Worm (Caenorhabditis elegans) whole organism, L2 larva: ENCODE measurements around the gene lrpc-1.

ENCODE experiments used
- C34F6.9 ChIP-seq: fragments of 150-350 bp; optimal IDR thresholded peaks from 2 replicates; lab custom pipeline; 2014; ENCODE audit warnings: missing biosample characterization, missing genetic modification characterization
- F13H6.1 ChIP-seq: sonication (generic microtip); optimal IDR thresholded peaks from 2 replicates; lab custom pipeline; 2016; ENCODE audit warnings: missing genetic modification characterization, missing compliant biosample characterization
- R02D3.7 ChIP-seq: fragments of 150-350 bp; optimal IDR thresholded peaks from 2 replicates; lab custom pipeline; 2014; ENCODE audit warnings: missing biosample characterization, missing genetic modification characterization
- Y55F3AM.14 ChIP-seq: fragments of 200-800 bp; sonication (Bioruptor generic); optimal IDR thresholded peaks from 2 replicates; lab custom pipeline; 2018; ENCODE audit warnings: mild to moderate bottlenecking, missing genetic modification characterization, missing compliant biosample characterization
- ZK546.5 ChIP-seq: sonication (generic microtip); optimal IDR thresholded peaks from 2 replicates; lab custom pipeline; 2017; ENCODE audit warnings: missing biosample characterization, missing genetic modification characterization
- alr-1 ChIP-seq: fragments of 150-350 bp; optimal IDR thresholded peaks from 2 replicates; lab custom pipeline; 2014; ENCODE audit warnings: missing biosample characterization, missing genetic modification characterization
- ama-1 ChIP-seq: fragments of 150-350 bp; optimal IDR thresholded peaks from 2 replicates; lab custom pipeline; 2018; ENCODE audit warnings: inconsistent platforms
- ceh-16 ChIP-seq: fragments of 150-350 bp; optimal IDR thresholded peaks from 2 replicates; lab custom pipeline; 2014; ENCODE audit warnings: missing biosample characterization, missing genetic modification characterization
- ceh-82 ChIP-seq: fragments of 150-350 bp; optimal IDR thresholded peaks from 2 replicates; lab custom pipeline; 2014; ENCODE audit warnings: missing biosample characterization, missing genetic modification characterization
- crh-2 ChIP-seq: sonication (generic microtip); optimal IDR thresholded peaks from 2 replicates; lab custom pipeline; 2017; ENCODE audit warnings: missing biosample characterization, missing genetic modification characterization
- dmd-4 ChIP-seq: sonication (generic microtip); optimal IDR thresholded peaks from 2 replicates; lab custom pipeline; 2017; ENCODE audit warnings: missing biosample characterization, missing genetic modification characterization
- egl-27 ChIP-seq: sonication (generic microtip); optimal IDR thresholded peaks from 3 replicates; lab custom pipeline; 2017; ENCODE audit warnings: missing biosample characterization, missing genetic modification reagents, missing genetic modification characterization
- elt-1 ChIP-seq: fragments of 150-350 bp; optimal IDR thresholded peaks from 2 replicates; lab custom pipeline; 2014; ENCODE audit warnings: missing biosample characterization, missing genetic modification characterization
- elt-3 ChIP-seq: sonication (generic microtip); optimal IDR thresholded peaks from 2 replicates; lab custom pipeline; 2017; ENCODE audit warnings: missing biosample characterization, missing genetic modification characterization
- fos-1 ChIP-seq: fragments of 150-350 bp; optimal IDR thresholded peaks from 2 replicates; lab custom pipeline; 2014; ENCODE audit warnings: missing biosample characterization, missing genetic modification characterization
- gmeb-1 ChIP-seq: fragments of 150-350 bp; optimal IDR thresholded peaks from 2 replicates; lab custom pipeline; 2014; ENCODE audit warnings: missing biosample characterization, missing genetic modification characterization
- lin-11 ChIP-seq: fragments of 150-350 bp; sonication (generic microtip); optimal IDR thresholded peaks from 2 replicates; lab custom pipeline; 2014; ENCODE audit warnings: missing biosample characterization, missing genetic modification characterization, inconsistent platforms, mixed read lengths
- lin-13 ChIP-seq: fragments of 150-350 bp; optimal IDR thresholded peaks from 2 replicates; lab custom pipeline; 2014; ENCODE audit warnings: missing biosample characterization, missing genetic modification reagents, missing genetic modification characterization
- lin-39 ChIP-seq: fragments of 150-350 bp; optimal IDR thresholded peaks from 2 replicates; lab custom pipeline; 2014; ENCODE audit warnings: missing biosample characterization, missing genetic modification reagents, missing genetic modification characterization
- lsy-2 ChIP-seq, 2 experiments: fragments of 150-350 bp in 1 of 2; sonication (generic microtip) in 1 of 2; optimal IDR thresholded peaks; 2 replicates each; lab custom pipeline; 2014 to 2017; ENCODE audit warnings: missing biosample characterization in 2 of 2, missing genetic modification characterization in 2 of 2
- mab-5 ChIP-seq: fragments of 150-350 bp; optimal IDR thresholded peaks from 2 replicates; lab custom pipeline; 2014; ENCODE audit warnings: missing biosample characterization, missing genetic modification characterization
- mbf-1 ChIP-seq: sonication (generic microtip); optimal IDR thresholded peaks from 2 replicates; lab custom pipeline; 2017; ENCODE audit warnings: missing biosample characterization, missing genetic modification characterization
- mdl-1 ChIP-seq, 2 experiments: fragments of 150-350 bp in 1 of 2; sonication (generic microtip) in 1 of 2; optimal IDR thresholded peaks; 2 replicates each; lab custom pipeline; 2017; ENCODE audit warnings: missing biosample characterization in 2 of 2, missing genetic modification characterization in 2 of 2
- nhr-10 ChIP-seq: sonication (generic microtip); optimal IDR thresholded peaks from 2 replicates; lab custom pipeline; 2017; ENCODE audit warnings: missing biosample characterization, missing genetic modification characterization
- nhr-11 ChIP-seq: fragments of 150-350 bp; optimal IDR thresholded peaks from 2 replicates; lab custom pipeline; 2014; ENCODE audit warnings: missing biosample characterization, missing genetic modification characterization
- nhr-12 ChIP-seq: fragments of 150-350 bp; optimal IDR thresholded peaks from 2 replicates; lab custom pipeline; 2014; ENCODE audit warnings: missing biosample characterization, missing genetic modification characterization
- nhr-129 ChIP-seq: fragments of 150-350 bp; optimal IDR thresholded peaks from 2 replicates; lab custom pipeline; 2014; ENCODE audit warnings: missing biosample characterization, missing genetic modification characterization
- nhr-21 ChIP-seq: fragments of 150-350 bp; optimal IDR thresholded peaks from 2 replicates; lab custom pipeline; 2014; ENCODE audit warnings: missing biosample characterization, missing genetic modification characterization
- nhr-23 ChIP-seq: fragments of 150-350 bp; optimal IDR thresholded peaks from 2 replicates; lab custom pipeline; 2014; ENCODE audit warnings: missing biosample characterization, missing genetic modification reagents, missing genetic modification characterization
- nhr-237 ChIP-seq: fragments of 150-350 bp; optimal IDR thresholded peaks from 2 replicates; lab custom pipeline; 2014; ENCODE audit warnings: missing biosample characterization, missing genetic modification characterization
- nhr-25 ChIP-seq: fragments of 150-350 bp; sonication (generic microtip); optimal IDR thresholded peaks from 3 replicates; lab custom pipeline; 2014; ENCODE audit warnings: missing biosample characterization, missing genetic modification characterization
- nhr-6 ChIP-seq: fragments of 150-350 bp; optimal IDR thresholded peaks from 2 replicates; lab custom pipeline; 2014; ENCODE audit warnings: missing biosample characterization, missing genetic modification characterization
- nhr-77 ChIP-seq: fragments of 150-350 bp; optimal IDR thresholded peaks from 2 replicates; lab custom pipeline; 2014; ENCODE audit warnings: missing biosample characterization, missing genetic modification characterization
- peb-1 ChIP-seq: fragments of 150-350 bp; optimal IDR thresholded peaks from 2 replicates; lab custom pipeline; 2014; ENCODE audit warnings: missing biosample characterization, missing genetic modification characterization
- sma-3 ChIP-seq: sonication (generic microtip); optimal IDR thresholded peaks from 2 replicates; lab custom pipeline; 2016; ENCODE audit warnings: missing genetic modification reagents, missing genetic modification characterization, missing compliant biosample characterization
- sma-9 ChIP-seq, 2 experiments: fragments of 150-350 bp in 1 of 2; sonication (generic microtip) in 1 of 2; optimal IDR thresholded peaks; 2 replicates each; lab custom pipeline; 2014 to 2016; ENCODE audit warnings: missing genetic modification characterization in 2 of 2, mild to moderate bottlenecking in 1 of 2, missing biosample characterization in 1 of 2, missing compliant biosample characterization in 1 of 2, missing genetic modification reagents in 1 of 2, moderate library complexity in 1 of 2
- snpc-4 ChIP-seq: fragments of 150-350 bp; optimal IDR thresholded peaks from 2 replicates; lab custom pipeline; 2014; ENCODE audit warnings: missing biosample characterization, missing genetic modification characterization
- unc-39 ChIP-seq: fragments of 150-350 bp; optimal IDR thresholded peaks from 2 replicates; lab custom pipeline; 2014; ENCODE audit warnings: missing biosample characterization, missing genetic modification characterization
- unc-55 ChIP-seq: fragments of 150-350 bp; sonication (generic microtip); optimal IDR thresholded peaks from 3 replicates; lab custom pipeline; 2014; ENCODE audit warnings: missing biosample characterization, missing genetic modification reagents, missing genetic modification characterization
- zag-1 ChIP-seq: fragments of 150-350 bp; optimal IDR thresholded peaks from 2 replicates; lab custom pipeline; 2014; ENCODE audit warnings: missing biosample characterization, missing genetic modification characterization
- ztf-1 ChIP-seq: fragments of 200-800 bp; sonication (Bioruptor generic); conservative IDR thresholded peaks from 2 replicates; pipeline ENCODE4 v1.3.6; 2022; ENCODE audit warnings: missing genetic modification characterization, missing compliant biosample characterization
- ztf-11 ChIP-seq: sonication (generic microtip); optimal IDR thresholded peaks from 2 replicates; lab custom pipeline; 2017; ENCODE audit warnings: missing biosample characterization, missing genetic modification characterization

lrpc-1 gene

ce11 chrV:5596391-5597030 is 16.5 kb downstream of the lrpc-1 start, which contains the start of gene zhit-1 (continued):
- no peak for TF ChIP-seq nhr-10 (tag; lab: Kevin White, UChicago)
- TF ChIP-seq nhr-237 (tag; lab: Kevin White, UChicago) = no peak
- no peak for TF ChIP-seq F13H6.1 (tag; lab: Kevin White, UChicago)
- TF ChIP-seq fos-1 (tag; lab: Kevin White, UChicago) = no peak
- no peak for TF ChIP-seq sma-3 (GFP tag; lab: Kevin White, UChicago)
- TF ChIP-seq, all 48 proteins: peak for 7

ce11 chrV:5594315-5594714 is 18.7 kb downstream of the lrpc-1 start, which contains the start of gene crn-2:
crn-2 (plus strand) TSS chrV:5594615.
- TF ChIP-seq ztf-1 (GFP tag; lab: Robert Waterston, UW) (no peak), nhr-129 (no peak), mbf-1 (tag; lab: Kevin White, UChicago) (no peak), nhr-10 (tag; lab: Kevin White, UChicago) (no peak), ama-1 (lab: Kevin White, UChicago) (no peak), C34F6.9 (tag; lab: Kevin White, UChicago) (no peak), nhr-12 (tag; lab: Kevin White, UChicago) (no peak), nhr-77 (tag; lab: Kevin White, UChicago) (no peak), gmeb-1 (tag; lab: Kevin White, UChicago) (no peak), elt-3 (tag; lab: Kevin White, UChicago) (no peak), dmd-4 (tag; lab: Kevin White, UChicago) (no peak), snpc-4 (tag; lab: Kevin White, UChicago) (no peak), ZK546.5 (tag; lab: Kevin White, UChicago) (no peak), nhr-23 (no peak), unc-39 (tag; lab: Kevin White, UChicago) (no peak)

- no peak for TF ChIP-seq ztf-11 (tag; lab: Kevin White, UChicago)
- TF ChIP-seq nhr-11 (tag; lab: Kevin White, UChicago) = no peak
- no peak for TF ChIP-seq unc-55 (GFP tag; lab: Kevin White, UChicago)
- TF ChIP-seq egl-27 (tag; lab: Kevin White, UChicago) = no peak
- TF ChIP-seq sma-3 (GFP tag; lab: Kevin White, UChicago) = no peak
- no peak for TF ChIP-seq mdl-1 (tag; optimal IDR thresholded peaks at IDR 0.05; lab: Kevin White, UChicago)
- TF ChIP-seq, all 48 proteins: peak for 0
Observed at ce11 chrV:5593406-5593805, 19.6 kb downstream of the lrpc-1 start, which contains the start of gene mrpl-48. mrpl-48 (plus strand) TSS chrV:5593706.

- TF ChIP-seq C34F6.9 (tag; lab: Kevin White, UChicago) = peak; percentile 86
- TF ChIP-seq ZK546.5 (tag; lab: Kevin White, UChicago) = no peak
- peak; percentile 78 for TF ChIP-seq nhr-21
- TF ChIP-seq nhr-10 (tag; lab: Kevin White, UChicago) = no peak
- TF ChIP-seq zag-1 = peak; percentile 69
- no peak for TF ChIP-seq dmd-4 (tag; lab: Kevin White, UChicago)
- peak; percentile 86 for TF ChIP-seq gmeb-1 (tag; lab: Kevin White, UChicago)
- TF ChIP-seq nhr-129 = peak; percentile 80
- no peak for TF ChIP-seq ztf-1 (GFP tag; lab: Robert Waterston, UW)
- peak; percentile 60 for TF ChIP-seq fos-1 (tag; lab: Kevin White, UChicago)
- peak; percentile 81 to 94 for TF ChIP-seq lsy-2 (tag; optimal IDR thresholded peaks at IDR 0.05; lab: Kevin White, UChicago)
- no peak for TF ChIP-seq alr-1 (tag; lab: Kevin White, UChicago)
- no peak for TF ChIP-seq ztf-11 (tag; lab: Kevin White, UChicago)
- no peak for TF ChIP-seq elt-3 (tag; lab: Kevin White, UChicago)
- TF ChIP-seq egl-27 (tag; lab: Kevin White, UChicago) = peak; percentile 46
- no peak for TF ChIP-seq Y55F3AM.14 (GFP tag; lab: Kevin White, UChicago)
- TF ChIP-seq snpc-4 (tag; lab: Kevin White, UChicago) = peak; percentile 81
- peak; percentile 82 for TF ChIP-seq nhr-6
- no peak for TF ChIP-seq R02D3.7 (tag; lab: Kevin White, UChicago)
- no peak for TF ChIP-seq nhr-12 (tag; lab: Kevin White, UChicago)
- no peak for TF ChIP-seq elt-1 (tag; lab: Kevin White, UChicago)
- TF ChIP-seq nhr-25 (tag; lab: Kevin White, UChicago) = peak; percentile 80
- peak; percentile 90 for TF ChIP-seq lin-13
- no peak for TF ChIP-seq lin-39 (tag; lab: Kevin White, UChicago)
- no peak for TF ChIP-seq nhr-23
- peak; percentile 45 for TF ChIP-seq nhr-77 (tag; lab: Kevin White, UChicago)
- no peak for TF ChIP-seq nhr-237 (tag; lab: Kevin White, UChicago)
- no peak for TF ChIP-seq mdl-1 (tag; optimal IDR thresholded peaks at IDR 0.05; lab: Kevin White, UChicago)
- TF ChIP-seq unc-55 (GFP tag; lab: Kevin White, UChicago) = peak; percentile 91
- TF ChIP-seq ama-1 (lab: Kevin White, UChicago) = no peak
- TF ChIP-seq ceh-16 (tag; lab: Kevin White, UChicago) = no peak
- peak; percentile 70 for TF ChIP-seq mab-5
- TF ChIP-seq ceh-82 (tag; lab: Kevin White, UChicago) = no peak
- no peak for TF ChIP-seq lin-11 (tag; lab: Kevin White, UChicago)
- TF ChIP-seq peb-1 (tag; lab: Kevin White, UChicago) = no peak
- TF ChIP-seq crh-2 = peak; percentile 88
- no peak for TF ChIP-seq unc-39 (tag; lab: Kevin White, UChicago)
- TF ChIP-seq mbf-1 (tag; lab: Kevin White, UChicago) = no peak
- peak; percentile 84 for TF ChIP-seq sma-9 (GFP tag; optimal IDR thresholded peaks at IDR 0.05; lab: Kevin White, UChicago)
- no peak for TF ChIP-seq sma-9 (tag; optimal IDR thresholded peaks at IDR 0.05; lab: Kevin White, UChicago)
- TF ChIP-seq sma-3 (GFP tag; lab: Kevin White, UChicago) = peak; percentile 47
Observed at ce11 chrV:5592323-5592722, 20.7 kb downstream of the lrpc-1 start, which contains the start of gene vps-37. vps-37 (plus strand) TSS chrV:5592700.
